Worm (Caenorhabditis elegans): ENCODE data around the gene M117.3.

M117.3 gene

DNA sequence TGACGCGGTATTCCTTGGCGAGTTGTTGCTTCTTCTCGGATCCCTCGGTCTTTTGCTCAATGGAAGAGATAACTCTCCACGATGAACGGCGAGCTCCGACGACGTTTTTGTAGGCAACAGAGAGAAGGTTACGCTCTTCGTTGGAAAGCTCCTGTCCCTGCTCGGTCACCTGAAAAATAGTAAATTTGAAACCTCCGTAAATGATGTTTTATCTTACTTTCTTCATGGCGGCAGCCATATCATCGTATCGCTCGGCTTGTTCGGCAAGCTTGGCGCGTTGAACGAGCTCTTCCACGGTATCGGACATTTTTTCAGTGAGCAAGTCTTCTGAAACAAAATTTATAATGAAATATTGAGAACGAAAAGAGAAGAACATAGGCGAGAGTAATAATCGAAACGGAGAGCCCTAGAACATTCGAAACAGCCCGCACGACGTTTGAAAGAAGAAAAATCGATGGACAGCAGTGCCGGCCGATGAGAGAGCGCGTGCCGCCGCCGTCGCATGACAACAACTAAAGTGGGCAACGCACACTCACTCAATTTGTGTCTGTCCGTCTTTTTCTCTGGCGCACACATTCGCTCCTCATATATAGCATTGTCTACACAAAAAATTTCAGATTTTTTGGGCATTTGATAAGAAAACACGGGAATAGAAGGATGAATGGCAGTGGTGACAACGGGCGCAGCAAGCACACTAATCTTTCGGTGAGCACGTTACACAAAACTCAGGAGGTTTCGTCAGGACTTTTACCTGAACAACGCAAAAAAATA lies at the start of gene M117.3, which contains the start of gene par-5:
Gene M117.3 (plus strand): TSS at position 616 of the 771 bp plus-strand sequence.
Gene par-5 (minus strand): TSS at position 334 of the 771 bp plus-strand sequence.
- TF ChIP-seq swsn-7 (tag; optimal IDR thresholded peaks at IDR 0.05) (peak; percentile 72), grh-1 (GFP tag; IDR thresholded peaks at IDR 0.05) (no peak), egl-27 (tag; optimal IDR thresholded peaks at IDR 0.05) (no peak), tlp-1 (tag; optimal IDR thresholded peaks at IDR 0.05) (no peak), ztf-4 (tag; optimal IDR thresholded peaks at IDR 0.05) (peak; percentile 62), aha-1 (tag; optimal IDR thresholded peaks at IDR 0.05) (no peak), dsc-1 (tag; optimal IDR thresholded peaks at IDR 0.05) (peak; percentile 57), isw-1 (GFP tag; IDR thresholded peaks at IDR 0.05) (peak; percentile 74), unc-86 (tag; optimal IDR thresholded peaks at IDR 0.05) (peak; percentile 72), nhr-12 (tag; optimal IDR thresholded peaks at IDR 0.05) (no peak), unc-30 (tag; optimal IDR thresholded peaks at IDR 0.05) (no peak), aly-2 (tag; optimal IDR thresholded peaks at IDR 0.05) (no peak), pqm-1 (tag; optimal IDR thresholded peaks at IDR 0.05) (no peak), nhr-28 (tag; optimal IDR thresholded peaks at IDR 0.05) (no peak), pax-3 (tag; optimal IDR thresholded peaks at IDR 0.05) (no peak), unc-130 (tag; optimal IDR thresholded peaks at IDR 0.05) (peak; percentile 28), nhr-47 (tag; optimal IDR thresholded peaks at IDR 0.05) (peak; percentile 79), nhr-76 (tag; optimal IDR thresholded peaks at IDR 0.05) (no peak), ama-1 (optimal IDR thresholded peaks at IDR 0.05) (no peak), nhr-77 (tag; optimal IDR thresholded peaks at IDR 0.05) (no peak), lin-15B (tag; optimal IDR thresholded peaks at IDR 0.05) (no peak), rnt-1 (tag; optimal IDR thresholded peaks at IDR 0.05) (peak; percentile 36), ceh-8 (GFP tag; optimal IDR thresholded peaks at IDR 0.05) (peak; percentile 40), tbx-2 (tag; optimal IDR thresholded peaks at IDR 0.05) (peak; percentile 71), elt-2 (tag; optimal IDR thresholded peaks at IDR 0.05) (peak; percentile 64), elt-3 (tag; optimal IDR thresholded peaks at IDR 0.05) (no peak), nhr-237 (tag; optimal IDR thresholded peaks at IDR 0.05) (no peak), lsy-2 (tag; optimal IDR thresholded peaks at IDR 0.05) (peak; percentile 42 to 76), skn-1 (tag; optimal IDR thresholded peaks at IDR 0.05) (peak; percentile 14), xbp-1 (tag; optimal IDR thresholded peaks at IDR 0.05) (peak; percentile 54), ceh-90 (tag; optimal IDR thresholded peaks at IDR 0.05) (no peak), snu-23 (GFP tag; optimal IDR thresholded peaks at IDR 0.05) (peak; percentile 84), lin-13 (GFP tag; optimal IDR thresholded peaks at IDR 0.05) (peak; percentile 9), fkh-10 (GFP tag; optimal IDR thresholded peaks at IDR 0.05) (peak; percentile 70), pag-3 (tag; optimal IDR thresholded peaks at IDR 0.05; ENCODE audit: borderline replicate concordance, insufficient read depth) (no peak), mdl-1 (tag; optimal IDR thresholded peaks at IDR 0.05) (peak in 1 of 2 experiments; percentile 88), lir-3 (tag; optimal IDR thresholded peaks at IDR 0.05; ENCODE audit: poor library complexity) (peak; percentile 51), C34B4.2 (tag; optimal IDR thresholded peaks at IDR 0.05) (no peak), fkh-8 (tag; optimal IDR thresholded peaks at IDR 0.05) (peak; percentile 94), ets-5 (GFP tag; IDR thresholded peaks at IDR 0.05) (no peak), jun-1 (tag; optimal IDR thresholded peaks at IDR 0.05) (peak; percentile 44), mef-2 (tag; optimal IDR thresholded peaks at IDR 0.05) (peak; percentile 0), egl-13 (tag; optimal IDR thresholded peaks at IDR 0.05) (peak; percentile 68), nhr-71 (tag; optimal IDR thresholded peaks at IDR 0.05) (peak; percentile 83), nhr-85 (tag) (peak; percentile 68), nhr-19 (GFP tag; conservative IDR thresholded peaks at IDR 0.05) (peak; percentile 46), mab-9 (GFP tag; IDR thresholded peaks at IDR 0.05) (peak; percentile 66; the same call in 1 of the 2 replicates), zag-1 (tag; optimal IDR thresholded peaks at IDR 0.05) (no peak), lin-35 (GFP tag; optimal IDR thresholded peaks at IDR 0.05) (peak; percentile 63 to 71), hpl-2 (GFP tag; optimal IDR thresholded peaks at IDR 0.05) (no peak), ces-1 (GFP tag; optimal IDR thresholded peaks at IDR 0.05) (no peak), efl-1 (optimal IDR thresholded peaks at IDR 0.05) (peak; percentile 53 to 62), efl-1 (GFP tag; optimal IDR thresholded peaks at IDR 0.05 in 1 of 2) (peak; percentile 57 to 90)

Data from whole organism, L1 larva.